Worm (Caenorhabditis elegans) whole organism, L2 larva: ENCODE data around the gene C01F6.14.
A peak's percentile ranks its signal among the peaks of the same experiment; 100 is the strongest.

ENCODE experiments used
- C34F6.9 ChIP-seq: fragments of 150-350 bp; optimal IDR thresholded peaks from 2 replicates; lab custom pipeline; 2014; ENCODE audit warnings: missing biosample characterization, missing genetic modification characterization
- F13H6.1 ChIP-seq: sonication (generic microtip); optimal IDR thresholded peaks from 2 replicates; lab custom pipeline; 2016; ENCODE audit warnings: missing genetic modification characterization, missing compliant biosample characterization
- R02D3.7 ChIP-seq: fragments of 150-350 bp; optimal IDR thresholded peaks from 2 replicates; lab custom pipeline; 2014; ENCODE audit warnings: missing biosample characterization, missing genetic modification characterization
- Y55F3AM.14 ChIP-seq: fragments of 200-800 bp; sonication (Bioruptor generic); optimal IDR thresholded peaks from 2 replicates; lab custom pipeline; 2018; ENCODE audit warnings: mild to moderate bottlenecking, missing genetic modification characterization, missing compliant biosample characterization
- ZK546.5 ChIP-seq: sonication (generic microtip); optimal IDR thresholded peaks from 2 replicates; lab custom pipeline; 2017; ENCODE audit warnings: missing biosample characterization, missing genetic modification characterization
- aly-2 ChIP-seq: fragments of 150-350 bp; optimal IDR thresholded peaks from 2 replicates; lab custom pipeline; 2014; ENCODE audit warnings: missing biosample characterization, missing genetic modification characterization
- blmp-1 ChIP-seq: sonication (generic microtip); optimal IDR thresholded peaks from 2 replicates; lab custom pipeline; 2017; ENCODE audit warnings: missing genetic modification characterization, mild to moderate bottlenecking, missing compliant biosample characterization, antibody characterized with exemption, moderate library complexity; ENCODE audit not compliant: insufficient read depth
- ceh-16 ChIP-seq: fragments of 150-350 bp; optimal IDR thresholded peaks from 2 replicates; lab custom pipeline; 2014; ENCODE audit warnings: missing biosample characterization, missing genetic modification characterization
- ceh-82 ChIP-seq: fragments of 150-350 bp; optimal IDR thresholded peaks from 2 replicates; lab custom pipeline; 2014; ENCODE audit warnings: missing biosample characterization, missing genetic modification characterization
- crh-2 ChIP-seq: sonication (generic microtip); optimal IDR thresholded peaks from 2 replicates; lab custom pipeline; 2017; ENCODE audit warnings: missing biosample characterization, missing genetic modification characterization
- dmd-4 ChIP-seq: sonication (generic microtip); optimal IDR thresholded peaks from 2 replicates; lab custom pipeline; 2017; ENCODE audit warnings: missing biosample characterization, missing genetic modification characterization
- elt-3 ChIP-seq: sonication (generic microtip); optimal IDR thresholded peaks from 2 replicates; lab custom pipeline; 2017; ENCODE audit warnings: missing biosample characterization, missing genetic modification characterization
- fos-1 ChIP-seq: fragments of 150-350 bp; optimal IDR thresholded peaks from 2 replicates; lab custom pipeline; 2014; ENCODE audit warnings: missing biosample characterization, missing genetic modification characterization
- gmeb-1 ChIP-seq: fragments of 150-350 bp; optimal IDR thresholded peaks from 2 replicates; lab custom pipeline; 2014; ENCODE audit warnings: missing biosample characterization, missing genetic modification characterization
- lin-11 ChIP-seq: fragments of 150-350 bp; sonication (generic microtip); optimal IDR thresholded peaks from 2 replicates; lab custom pipeline; 2014; ENCODE audit warnings: missing biosample characterization, missing genetic modification characterization, inconsistent platforms, mixed read lengths
- lin-13 ChIP-seq: fragments of 150-350 bp; optimal IDR thresholded peaks from 2 replicates; lab custom pipeline; 2014; ENCODE audit warnings: missing biosample characterization, missing genetic modification reagents, missing genetic modification characterization
- lin-39 ChIP-seq: fragments of 150-350 bp; optimal IDR thresholded peaks from 2 replicates; lab custom pipeline; 2014; ENCODE audit warnings: missing biosample characterization, missing genetic modification reagents, missing genetic modification characterization
- mab-5 ChIP-seq: fragments of 150-350 bp; optimal IDR thresholded peaks from 2 replicates; lab custom pipeline; 2014; ENCODE audit warnings: missing biosample characterization, missing genetic modification characterization
- mbf-1 ChIP-seq: sonication (generic microtip); optimal IDR thresholded peaks from 2 replicates; lab custom pipeline; 2017; ENCODE audit warnings: missing biosample characterization, missing genetic modification characterization
- mdl-1 ChIP-seq, 2 experiments: fragments of 150-350 bp in 1 of 2; sonication (generic microtip) in 1 of 2; optimal IDR thresholded peaks; 2 replicates each; lab custom pipeline; 2017; ENCODE audit warnings: missing biosample characterization in 2 of 2, missing genetic modification characterization in 2 of 2
- nhr-11 ChIP-seq: fragments of 150-350 bp; optimal IDR thresholded peaks from 2 replicates; lab custom pipeline; 2014; ENCODE audit warnings: missing biosample characterization, missing genetic modification characterization
- nhr-12 ChIP-seq: fragments of 150-350 bp; optimal IDR thresholded peaks from 2 replicates; lab custom pipeline; 2014; ENCODE audit warnings: missing biosample characterization, missing genetic modification characterization
- nhr-23 ChIP-seq: fragments of 150-350 bp; optimal IDR thresholded peaks from 2 replicates; lab custom pipeline; 2014; ENCODE audit warnings: missing biosample characterization, missing genetic modification reagents, missing genetic modification characterization
- nhr-237 ChIP-seq: fragments of 150-350 bp; optimal IDR thresholded peaks from 2 replicates; lab custom pipeline; 2014; ENCODE audit warnings: missing biosample characterization, missing genetic modification characterization
- nhr-25 ChIP-seq: fragments of 150-350 bp; sonication (generic microtip); optimal IDR thresholded peaks from 3 replicates; lab custom pipeline; 2014; ENCODE audit warnings: missing biosample characterization, missing genetic modification characterization
- nhr-6 ChIP-seq: fragments of 150-350 bp; optimal IDR thresholded peaks from 2 replicates; lab custom pipeline; 2014; ENCODE audit warnings: missing biosample characterization, missing genetic modification characterization
- nhr-77 ChIP-seq: fragments of 150-350 bp; optimal IDR thresholded peaks from 2 replicates; lab custom pipeline; 2014; ENCODE audit warnings: missing biosample characterization, missing genetic modification characterization
- peb-1 ChIP-seq: fragments of 150-350 bp; optimal IDR thresholded peaks from 2 replicates; lab custom pipeline; 2014; ENCODE audit warnings: missing biosample characterization, missing genetic modification characterization
- sem-4 ChIP-seq: fragments of 150-350 bp; optimal IDR thresholded peaks from 2 replicates; lab custom pipeline; 2014; ENCODE audit warnings: missing biosample characterization, missing genetic modification reagents, missing genetic modification characterization
- skn-1 ChIP-seq: sonication (generic microtip); optimal IDR thresholded peaks from 2 replicates; lab custom pipeline; 2017; ENCODE audit warnings: missing biosample characterization, missing genetic modification characterization
- sma-3 ChIP-seq: sonication (generic microtip); optimal IDR thresholded peaks from 2 replicates; lab custom pipeline; 2016; ENCODE audit warnings: missing genetic modification reagents, missing genetic modification characterization, missing compliant biosample characterization
- unc-39 ChIP-seq: fragments of 150-350 bp; optimal IDR thresholded peaks from 2 replicates; lab custom pipeline; 2014; ENCODE audit warnings: missing biosample characterization, missing genetic modification characterization
- unc-55 ChIP-seq: fragments of 150-350 bp; sonication (generic microtip); optimal IDR thresholded peaks from 3 replicates; lab custom pipeline; 2014; ENCODE audit warnings: missing biosample characterization, missing genetic modification reagents, missing genetic modification characterization
- ztf-1 ChIP-seq: fragments of 200-800 bp; sonication (Bioruptor generic); conservative IDR thresholded peaks from 2 replicates; pipeline ENCODE4 v1.3.6; 2022; ENCODE audit warnings: missing genetic modification characterization, missing compliant biosample characterization
- ztf-4 ChIP-seq: fragments of 150-350 bp; optimal IDR thresholded peaks from 2 replicates; lab custom pipeline; 2014; ENCODE audit warnings: missing biosample characterization, missing genetic modification characterization

Gene C01F6.14

ce11 chrIV:9120220-9120619 lies 16.3 kb upstream of the C01F6.14 start:
- no peak for TF ChIP-seq aly-2 (tag; lab: Kevin White, UChicago)
- TF ChIP-seq gmeb-1 (tag; lab: Kevin White, UChicago): no peak
- TF ChIP-seq lin-39 (tag; lab: Kevin White, UChicago): no peak
- no peak for TF ChIP-seq Y55F3AM.14
- no peak for TF ChIP-seq skn-1 (tag; lab: Kevin White, UChicago)
- no peak for TF ChIP-seq lin-11
- no peak for TF ChIP-seq unc-55 (GFP tag; lab: Kevin White, UChicago)
- no peak for TF ChIP-seq mab-5
- TF ChIP-seq fos-1 (tag; lab: Kevin White, UChicago): no peak
- no peak for TF ChIP-seq nhr-237 (tag; lab: Kevin White, UChicago)
- no peak for TF ChIP-seq sma-3 (GFP tag; lab: Kevin White, UChicago)
- no peak for TF ChIP-seq nhr-23 (tag; lab: Kevin White, UChicago)
- no peak for TF ChIP-seq dmd-4 (tag; lab: Kevin White, UChicago)
- no peak for TF ChIP-seq mdl-1 (tag; optimal IDR thresholded peaks at IDR 0.05; lab: Kevin White, UChicago)
- TF ChIP-seq unc-39 (tag; lab: Kevin White, UChicago): no peak
- no peak for TF ChIP-seq nhr-12 (tag; lab: Kevin White, UChicago)
- no peak for TF ChIP-seq sem-4
- no peak for TF ChIP-seq ztf-4 (tag; lab: Kevin White, UChicago)
- no peak for TF ChIP-seq lin-13 (GFP tag; lab: Kevin White, UChicago)
- TF ChIP-seq, all 48 proteins: peak for 0

DNA sequence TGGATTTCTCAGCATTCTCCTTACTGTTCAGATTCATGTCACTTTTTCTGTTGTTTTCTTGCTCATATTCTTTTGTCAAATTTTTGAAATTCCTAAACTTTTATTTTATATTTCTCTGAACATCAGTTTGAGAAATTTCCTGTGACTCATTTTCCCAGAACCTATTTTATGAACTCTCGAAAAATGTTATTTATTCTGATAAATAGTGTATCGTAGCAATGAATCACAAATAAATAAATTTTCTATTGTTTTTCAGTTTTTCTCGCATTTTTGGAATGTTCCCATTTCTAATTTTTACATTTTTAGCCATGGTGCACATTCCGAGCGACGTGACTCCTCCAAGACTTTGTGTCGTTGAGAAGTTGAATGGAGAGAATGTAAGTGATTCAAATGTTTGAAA lies 14.9 kb upstream of the C01F6.14 start, which contains the start of gene nrfl-1:
nrfl-1 (plus strand) TSS at position 301 of the 400 bp plus-strand sequence.
- no peak for TF ChIP-seq ZK546.5
- TF ChIP-seq nhr-12 (tag; lab: Kevin White, UChicago): no peak
- TF ChIP-seq nhr-77 (tag; lab: Kevin White, UChicago): no peak
- no peak for TF ChIP-seq nhr-237 (tag; lab: Kevin White, UChicago)

ce11 chrIV:9118348-9118747 lies 14.4 kb upstream of the C01F6.14 start:
- TF ChIP-seq nhr-25 (tag; lab: Kevin White, UChicago): no peak
- peak; percentile 53 for TF ChIP-seq F13H6.1 (tag; lab: Kevin White, UChicago)
- peak; percentile 16 for TF ChIP-seq fos-1 (tag; lab: Kevin White, UChicago)
- no peak for TF ChIP-seq Y55F3AM.14
- no peak for TF ChIP-seq nhr-77 (tag; lab: Kevin White, UChicago)
- no peak for TF ChIP-seq nhr-11 (tag; lab: Kevin White, UChicago)
- no peak for TF ChIP-seq ceh-82
- no peak for TF ChIP-seq unc-55 (GFP tag; lab: Kevin White, UChicago)
- TF ChIP-seq lin-39 (tag; lab: Kevin White, UChicago): no peak
- no peak for TF ChIP-seq mab-5
- no peak for TF ChIP-seq nhr-6 (tag; lab: Kevin White, UChicago)
- no peak for TF ChIP-seq mbf-1 (tag; lab: Kevin White, UChicago)
- no peak for TF ChIP-seq gmeb-1 (tag; lab: Kevin White, UChicago)
- no peak for TF ChIP-seq peb-1 (tag; lab: Kevin White, UChicago)
- no peak for TF ChIP-seq nhr-12 (tag; lab: Kevin White, UChicago)
- TF ChIP-seq nhr-237 (tag; lab: Kevin White, UChicago): no peak
- TF ChIP-seq sma-3 (GFP tag; lab: Kevin White, UChicago): no peak
- peak; percentile 12 for TF ChIP-seq crh-2 (tag; lab: Kevin White, UChicago)
- TF ChIP-seq blmp-1 (tag; lab: Kevin White, UChicago): no peak
- no peak for TF ChIP-seq aly-2 (tag; lab: Kevin White, UChicago)

DNA sequence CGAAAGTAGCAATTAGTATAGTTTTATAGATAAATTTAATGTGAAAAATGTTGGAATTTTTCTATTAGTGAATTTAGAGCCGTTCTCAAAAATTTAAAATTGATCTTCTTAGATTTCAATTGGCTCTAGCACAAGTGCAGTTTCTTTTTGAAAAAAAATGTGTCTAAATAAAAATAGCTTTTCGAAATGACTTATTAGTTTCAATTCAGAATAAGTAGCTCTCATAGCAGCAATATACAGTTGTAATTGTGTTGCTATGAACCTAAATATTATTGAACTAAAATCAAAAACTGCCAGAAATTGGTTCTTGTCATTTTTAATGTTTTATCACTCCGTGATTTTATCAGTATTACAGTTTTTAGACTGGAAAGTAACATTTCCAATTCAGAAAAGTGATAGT lies 13.8 kb upstream of the C01F6.14 start:
- TF ChIP-seq nhr-11 (tag; lab: Kevin White, UChicago): no peak
- TF ChIP-seq C34F6.9 (tag; lab: Kevin White, UChicago): no peak
- TF ChIP-seq R02D3.7 (tag; lab: Kevin White, UChicago): no peak
- no peak for TF ChIP-seq ztf-4 (tag; lab: Kevin White, UChicago)
- no peak for TF ChIP-seq ztf-1 (GFP tag; lab: Robert Waterston, UW)
- no peak for TF ChIP-seq gmeb-1 (tag; lab: Kevin White, UChicago)
- no peak for TF ChIP-seq elt-3 (tag; lab: Kevin White, UChicago)
- TF ChIP-seq mbf-1 (tag; lab: Kevin White, UChicago): no peak
- no peak for TF ChIP-seq ceh-16 (tag; lab: Kevin White, UChicago)
